Fruit fly (Drosophila melanogaster) Kc167 (cell line): ENCODE data around the gene slou.

Experiments used
- h ChIP-seq: fragments of >200 bp; optimal IDR thresholded peaks from 3 replicates; lab custom pipeline; 2018; ENCODE audit warnings: missing external identifiers
- psq ChIP-seq: fragments of >200 bp; optimal IDR thresholded peaks from 2 replicates; lab custom pipeline; 2017; ENCODE audit warnings: missing external identifiers

- TF ChIP-seq psq (lab: Kevin White, UChicago) (no peak), h (no peak)
Observed at dm6 chr3R:21580091-21580490, 23.1 kb upstream of the slou start.
